Worm (Caenorhabditis elegans): ENCODE results near the gene C13G3.12.

The C13G3.12 gene

DNA sequence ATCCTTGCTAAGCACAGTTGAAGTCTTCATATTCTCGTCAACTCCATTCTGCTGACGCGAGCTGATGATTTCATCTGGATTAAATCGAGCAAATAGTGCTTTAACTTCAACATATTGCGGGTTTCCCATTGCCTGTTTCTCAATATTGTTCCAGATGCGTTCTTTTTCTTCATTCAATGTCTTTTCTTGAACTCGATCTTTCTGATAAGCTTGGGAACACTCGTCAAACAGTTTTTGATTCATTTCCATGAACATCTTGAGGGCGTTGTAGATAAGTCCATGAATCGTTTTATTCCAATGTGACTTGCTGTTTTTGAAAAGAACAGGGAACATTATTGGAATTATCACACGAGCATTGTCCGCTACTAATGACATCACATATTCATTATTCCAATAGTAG is 5.0 kb upstream of the C13G3.12 start:
- TF ChIP-seq nhr-237 (tag; optimal IDR thresholded peaks at IDR 0.05), result no peak
- TF ChIP-seq ceh-39 (tag; optimal IDR thresholded peaks at IDR 0.05), result no peak
- no peak for TF ChIP-seq drap-1 (GFP tag; optimal IDR thresholded peaks at IDR 0.05)
- TF ChIP-seq unc-62 (GFP tag; optimal IDR thresholded peaks at IDR 0.05), result no peak
- TF ChIP-seq mab-5 (tag; optimal IDR thresholded peaks at IDR 0.05), result no peak
- no peak for TF ChIP-seq sptf-1 (tag; optimal IDR thresholded peaks at IDR 0.05)
- TF ChIP-seq elt-1 (tag; optimal IDR thresholded peaks at IDR 0.05; ENCODE audit: borderline replicate concordance, insufficient read depth), result no peak
- TF ChIP-seq cnd-1 (tag; optimal IDR thresholded peaks at IDR 0.05), result no peak
- no peak for TF ChIP-seq zip-8 (tag; optimal IDR thresholded peaks at IDR 0.05)
- TF ChIP-seq tbx-8 (GFP tag; optimal IDR thresholded peaks at IDR 0.05), result no peak
- no peak for TF ChIP-seq nhr-12 (tag; optimal IDR thresholded peaks at IDR 0.05)
- TF ChIP-seq blmp-1 (tag; optimal IDR thresholded peaks at IDR 0.05), result no peak
- TF ChIP-seq mls-2 (tag; optimal IDR thresholded peaks at IDR 0.05), result no peak
- no peak for TF ChIP-seq ham-2 (GFP tag; optimal IDR thresholded peaks at IDR 0.05)
- no peak for TF ChIP-seq ztf-11 (tag; optimal IDR thresholded peaks at IDR 0.05)
- TF ChIP-seq lin-13 (tag; optimal IDR thresholded peaks at IDR 0.05), result no peak
- TF ChIP-seq pha-4 (tag; optimal IDR thresholded peaks at IDR 0.05), result no peak
- TF ChIP-seq nhr-76 (tag; optimal IDR thresholded peaks at IDR 0.05), result no peak
- TF ChIP-seq flh-1 (GFP tag; optimal IDR thresholded peaks at IDR 0.05), result no peak
- no peak for TF ChIP-seq M03D4.4 (tag; optimal IDR thresholded peaks at IDR 0.05)

DNA sequence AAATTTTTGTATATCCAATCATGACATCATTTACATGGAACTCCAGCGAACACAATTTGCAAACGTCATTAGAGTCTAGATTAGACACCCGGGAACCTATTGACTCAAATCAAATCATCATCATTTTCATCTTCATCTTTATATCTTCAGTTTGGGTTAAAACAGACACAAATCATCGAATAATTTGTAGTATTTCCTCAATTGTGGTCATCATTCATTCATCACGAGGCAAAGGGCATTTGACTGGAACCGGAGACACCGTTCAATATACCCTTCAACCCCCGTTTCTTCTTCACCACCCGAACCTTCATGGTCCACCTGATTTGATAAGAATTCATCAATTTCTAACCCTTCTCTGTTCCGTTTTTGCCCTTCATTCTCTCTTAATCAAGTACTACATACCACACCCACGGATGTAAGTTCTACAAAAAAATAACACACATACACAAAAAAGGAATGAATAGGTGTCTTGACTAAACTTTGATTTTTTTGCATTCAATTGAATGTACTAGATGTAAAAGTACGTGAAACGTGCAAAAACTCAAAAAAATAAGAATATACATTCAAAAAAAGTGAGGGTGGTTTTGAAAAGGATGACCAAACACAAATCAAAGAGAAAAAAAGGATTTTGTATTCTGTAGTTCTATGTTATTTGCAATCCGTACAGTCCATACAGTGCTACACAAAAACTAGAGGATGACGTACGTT is 5.7 kb downstream of the C13G3.12 start:
- TF ChIP-seq unc-62 (GFP tag; optimal IDR thresholded peaks at IDR 0.05) (no peak), bed-3 (GFP tag; optimal IDR thresholded peaks at IDR 0.05) (no peak), unc-120 (tag; optimal IDR thresholded peaks at IDR 0.05; ENCODE audit: poor library complexity, severe bottlenecking) (no peak), drap-1 (GFP tag; optimal IDR thresholded peaks at IDR 0.05) (no peak), mep-1 (tag; optimal IDR thresholded peaks at IDR 0.05) (no peak), lin-32 (GFP tag; optimal IDR thresholded peaks at IDR 0.05) (no peak), ceh-83 (GFP tag; optimal IDR thresholded peaks at IDR 0.05) (no peak), ces-1 (GFP tag; optimal IDR thresholded peaks at IDR 0.05) (no peak), unc-39 (tag; optimal IDR thresholded peaks at IDR 0.05) (no peak)

DNA sequence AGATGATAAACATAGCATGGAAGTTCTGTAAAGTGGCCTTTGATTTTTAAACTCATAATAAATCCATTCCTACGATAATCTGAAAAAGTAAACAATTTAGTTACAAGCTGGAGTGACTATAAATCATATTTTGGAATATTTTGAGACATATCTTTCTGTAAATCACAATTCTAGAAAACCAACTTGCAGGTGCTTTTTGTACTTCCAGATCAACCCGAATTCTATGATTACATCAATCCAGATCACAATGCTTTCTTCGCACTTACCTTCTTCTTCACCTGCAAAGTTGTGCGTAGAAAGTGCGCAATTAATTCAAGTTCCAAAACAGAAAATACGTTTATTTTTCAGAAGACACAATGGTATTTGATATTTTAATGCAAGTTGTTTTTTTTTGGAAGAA is 8.0 kb downstream of the C13G3.12 start:
- TF ChIP-seq nhr-2 (tag; optimal IDR thresholded peaks at IDR 0.05) (no peak), bed-3 (GFP tag; optimal IDR thresholded peaks at IDR 0.05) (no peak), lsy-2 (tag; optimal IDR thresholded peaks at IDR 0.05) (no peak), drap-1 (GFP tag; optimal IDR thresholded peaks at IDR 0.05) (no peak), ztf-11 (tag; optimal IDR thresholded peaks at IDR 0.05) (no peak), hlh-1 (tag; optimal IDR thresholded peaks at IDR 0.05) (no peak), ces-1 (GFP tag; optimal IDR thresholded peaks at IDR 0.05) (no peak), unc-62 (GFP tag; optimal IDR thresholded peaks at IDR 0.05) (no peak), sem-2 (GFP tag; optimal IDR thresholded peaks at IDR 0.05) (no peak), sptf-1 (tag; optimal IDR thresholded peaks at IDR 0.05) (no peak), nhr-237 (tag; optimal IDR thresholded peaks at IDR 0.05) (no peak), tbx-8 (GFP tag; optimal IDR thresholded peaks at IDR 0.05) (no peak), lin-13 (tag; optimal IDR thresholded peaks at IDR 0.05) (no peak)

DNA sequence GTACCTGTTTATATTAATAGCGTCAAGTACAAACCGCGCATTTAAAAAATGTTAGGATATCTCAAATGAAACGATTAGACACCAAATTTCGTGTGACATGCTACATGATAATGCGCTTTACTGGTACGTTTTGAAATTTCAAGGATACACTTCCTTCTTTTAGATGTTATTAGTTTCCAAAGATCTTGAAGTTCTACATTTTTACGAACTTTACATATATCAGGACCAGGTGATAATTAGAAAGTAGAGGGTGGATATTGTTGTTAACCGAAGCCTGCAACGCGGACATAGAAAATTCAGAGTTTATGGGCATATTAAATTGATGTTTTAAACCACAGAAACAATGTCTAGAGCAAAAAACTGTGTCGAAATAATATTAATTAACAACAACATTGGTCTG is 9.5 kb downstream of the C13G3.12 start:
- TF ChIP-seq M03D4.4 (tag; optimal IDR thresholded peaks at IDR 0.05), result no peak
- no peak for TF ChIP-seq unc-39 (tag; optimal IDR thresholded peaks at IDR 0.05)

DNA sequence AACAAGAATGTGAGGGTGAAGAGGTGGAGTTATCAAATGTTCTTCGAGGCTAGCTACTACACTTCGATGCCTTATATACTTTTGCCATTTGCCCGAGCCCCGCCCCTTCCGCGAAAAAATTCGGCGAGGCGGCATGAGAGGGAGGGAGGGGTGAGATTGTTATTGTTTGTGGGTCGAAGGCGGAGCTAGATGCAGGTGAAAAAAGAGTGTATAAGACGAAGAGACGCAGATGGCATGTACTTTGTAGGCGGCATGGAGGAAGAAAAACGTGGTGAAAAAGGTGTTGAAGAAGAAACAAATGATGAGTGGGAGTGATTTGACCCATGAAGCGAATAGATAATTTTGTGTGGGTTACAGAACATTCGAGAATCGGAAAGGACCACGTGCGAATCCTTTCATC is 10.3 kb downstream of the C13G3.12 start, which contains the start of gene C13G3.1:
C13G3.1 (minus strand) TSS at position 47 of the 400 bp plus-strand sequence.
- TF ChIP-seq drap-1 (GFP tag; optimal IDR thresholded peaks at IDR 0.05) (no peak), elt-3 (tag; optimal IDR thresholded peaks at IDR 0.05) (no peak), cnd-1 (tag; optimal IDR thresholded peaks at IDR 0.05) (no peak), mep-1 (tag; optimal IDR thresholded peaks at IDR 0.05) (no peak), nhr-2 (tag; optimal IDR thresholded peaks at IDR 0.05) (no peak), flh-1 (GFP tag; optimal IDR thresholded peaks at IDR 0.05) (no peak), ces-1 (GFP tag; optimal IDR thresholded peaks at IDR 0.05) (no peak)

All from whole organism, mixed stage, embryonic.